Worm (Caenorhabditis elegans): Measurements from ENCODE around the gene msp-53.

DNA sequence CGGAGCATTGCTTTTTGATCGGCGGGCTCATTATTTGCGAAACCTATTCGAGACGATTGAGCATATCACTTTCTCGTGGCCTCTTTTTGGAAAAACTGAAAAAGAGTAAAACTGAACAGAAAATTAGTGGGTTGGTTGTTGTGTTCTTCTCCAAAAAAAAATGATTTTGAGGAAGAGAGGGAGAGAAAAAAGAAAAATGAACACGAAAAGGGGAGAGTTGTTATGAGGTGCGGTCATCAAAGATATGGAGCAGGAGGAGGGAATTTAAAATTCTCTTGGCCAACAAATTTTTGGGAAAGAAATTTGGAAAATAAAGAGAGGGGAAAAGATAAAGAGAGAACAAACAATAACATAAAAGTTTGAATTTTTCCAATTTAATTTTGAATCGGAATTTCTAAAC is 19.5 kb downstream of the msp-53 start, which contains the start of gene hot-9:
- no peak for TF ChIP-seq hnd-1 (tag; optimal IDR thresholded peaks at IDR 0.05)
- TF ChIP-seq ama-1 (optimal IDR thresholded peaks at IDR 0.05) = no peak
- no peak for TF ChIP-seq ets-7 (tag; optimal IDR thresholded peaks at IDR 0.05)
- no peak for TF ChIP-seq tbx-37 (GFP tag; conservative IDR thresholded peaks at IDR 0.05)
- TF ChIP-seq tra-4 (tag; optimal IDR thresholded peaks at IDR 0.05) = no peak
- TF ChIP-seq flt-1 (GFP tag; IDR thresholded peaks at IDR 0.05) = no peak
- TF ChIP-seq hmbx-1 (tag; optimal IDR thresholded peaks at IDR 0.05) = no peak
- no peak for TF ChIP-seq ceh-13 (GFP tag; optimal IDR thresholded peaks at IDR 0.05)
- no peak for TF ChIP-seq pes-1 (GFP tag; IDR thresholded peaks at IDR 0.05)
- TF ChIP-seq ceh-36 (tag; optimal IDR thresholded peaks at IDR 0.05) = no peak
- no peak for TF ChIP-seq B0310.2 (tag; optimal IDR thresholded peaks at IDR 0.05)
- TF ChIP-seq scrt-1 (GFP tag; IDR thresholded peaks at IDR 0.05) = no peak
